Worm (Caenorhabditis elegans) whole organism, L1 larva: Measurements from ENCODE around the gene C35C5.9.

Experiments used
- C34B4.2 ChIP-seq: sonication (generic microtip); optimal IDR thresholded peaks from 2 replicates; lab custom pipeline; 2017; ENCODE audit warnings: mild to moderate bottlenecking, missing genetic modification characterization, missing compliant biosample characterization
- aha-1 ChIP-seq: fragments of 150-350 bp; optimal IDR thresholded peaks from 2 replicates; lab custom pipeline; 2014; ENCODE audit warnings: missing biosample characterization, missing genetic modification characterization
- aly-2 ChIP-seq: fragments of 150-350 bp; optimal IDR thresholded peaks from 2 replicates; lab custom pipeline; 2014; ENCODE audit warnings: missing biosample characterization, missing genetic modification characterization
- ama-1 ChIP-seq: fragments of 150-350 bp; optimal IDR thresholded peaks from 2 replicates; lab custom pipeline; 2014
- blmp-1 ChIP-seq: fragments of 150-350 bp; optimal IDR thresholded peaks from 2 replicates; lab custom pipeline; 2014; ENCODE audit warnings: missing biosample characterization, missing genetic modification characterization
- ceh-63 ChIP-seq: fragments of 200-800 bp; sonication (Bioruptor generic); optimal IDR thresholded peaks from 2 replicates; lab custom pipeline; 2018; ENCODE audit warnings: mild to moderate bottlenecking, missing genetic modification characterization, missing compliant biosample characterization
- ceh-88 ChIP-seq: fragments of 200-800 bp; sonication (Bioruptor generic); IDR thresholded peaks from 2 replicates; pipeline ENCODE4 v1.3.6; 2022; ENCODE audit warnings: missing genetic modification characterization, missing compliant biosample characterization
- ceh-90 ChIP-seq: sonication (generic microtip); optimal IDR thresholded peaks from 2 replicates; lab custom pipeline; 2016; ENCODE audit warnings: missing genetic modification characterization, missing compliant biosample characterization
- dpl-1 ChIP-seq, 3 experiments: fragments of 150-350 bp in 2 of 3; sonication (generic microtip) in 1 of 3; optimal IDR thresholded peaks; 2 replicates each; lab custom pipeline; 2014 to 2017; ENCODE audit warnings: missing biosample characterization in 3 of 3, missing genetic modification characterization in 3 of 3, missing genetic modification reagents in 3 of 3
- efl-1 ChIP-seq, 4 experiments: fragments of 150-350 bp; optimal IDR thresholded peaks in 3 of 4; peaks in 1 of 4; 1 replicate in 1 of 4; 2 replicates in 3 of 4; lab custom pipeline; 2014; ENCODE audit warnings: missing biosample characterization in 2 of 4, missing genetic modification characterization in 2 of 4, missing genetic modification reagents in 2 of 4
- efl-3 ChIP-seq: fragments of 200-800 bp; sonication (Bioruptor generic); optimal IDR thresholded peaks from 2 replicates; lab custom pipeline; 2018; ENCODE audit warnings: mild to moderate bottlenecking, missing genetic modification characterization, missing compliant biosample characterization
- elt-2 ChIP-seq: sonication (generic microtip); optimal IDR thresholded peaks from 2 replicates; lab custom pipeline; 2016; ENCODE audit warnings: missing genetic modification characterization, mild to moderate bottlenecking, inconsistent platforms, missing compliant biosample characterization, missing genetic modification reagents
- ets-5 ChIP-seq: fragments of 200-800 bp; sonication (Bioruptor generic); IDR thresholded peaks from 2 replicates; pipeline ENCODE4 v1.3.6; 2022; ENCODE audit warnings: missing genetic modification characterization, missing compliant biosample characterization
- fkh-8 ChIP-seq: sonication (generic microtip); optimal IDR thresholded peaks from 2 replicates; lab custom pipeline; 2016; ENCODE audit warnings: mild to moderate bottlenecking, missing genetic modification characterization, missing compliant biosample characterization
- isw-1 ChIP-seq: fragments of 200-800 bp; sonication (Bioruptor generic); IDR thresholded peaks from 2 replicates; pipeline ENCODE4 v1.3.6; 2022; ENCODE audit warnings: missing genetic modification characterization, missing compliant biosample characterization
- lin-13 ChIP-seq: fragments of 150-350 bp; optimal IDR thresholded peaks from 2 replicates; lab custom pipeline; 2014; ENCODE audit warnings: missing biosample characterization, missing genetic modification reagents, missing genetic modification characterization
- lin-14 ChIP-seq: fragments of 200-800 bp; sonication (Bioruptor generic); optimal IDR thresholded peaks from 2 replicates; lab custom pipeline; 2018; ENCODE audit warnings: mild to moderate bottlenecking, missing genetic modification characterization, moderate library complexity, missing compliant biosample characterization
- lin-35 ChIP-seq, 2 experiments: fragments of 150-350 bp; optimal IDR thresholded peaks; 2 replicates each; lab custom pipeline; 2014; ENCODE audit warnings: missing biosample characterization in 2 of 2, missing genetic modification characterization in 2 of 2, missing genetic modification reagents in 2 of 2
- lin-39 ChIP-seq: fragments of 150-350 bp; optimal IDR thresholded peaks from 2 replicates; lab custom pipeline; 2014; ENCODE audit warnings: missing biosample characterization, missing genetic modification reagents, missing genetic modification characterization
- mdl-1 ChIP-seq, 2 experiments: fragments of 150-350 bp; optimal IDR thresholded peaks; 2 replicates each; lab custom pipeline; 2014 to 2017; ENCODE audit warnings: missing biosample characterization in 2 of 2, missing genetic modification characterization in 2 of 2, inconsistent platforms in 1 of 2
- mep-1 ChIP-seq: fragments of 150-350 bp; optimal IDR thresholded peaks from 2 replicates; lab custom pipeline; 2014; ENCODE audit warnings: missing biosample characterization, missing genetic modification characterization
- nhr-11 ChIP-seq: fragments of 150-350 bp; optimal IDR thresholded peaks from 2 replicates; lab custom pipeline; 2014; ENCODE audit warnings: missing biosample characterization, missing genetic modification characterization
- nhr-20 ChIP-seq: sonication (generic microtip); optimal IDR thresholded peaks from 2 replicates; lab custom pipeline; 2016; ENCODE audit warnings: mild to moderate bottlenecking, missing genetic modification characterization, missing compliant biosample characterization
- nhr-237 ChIP-seq: fragments of 150-350 bp; optimal IDR thresholded peaks from 2 replicates; lab custom pipeline; 2014; ENCODE audit warnings: missing biosample characterization, missing genetic modification characterization
- nhr-71 ChIP-seq: sonication (generic microtip); optimal IDR thresholded peaks from 2 replicates; lab custom pipeline; 2016; ENCODE audit warnings: mild to moderate bottlenecking, missing genetic modification characterization, moderate library complexity, missing compliant biosample characterization
- nhr-84 ChIP-seq: sonication (generic microtip); optimal IDR thresholded peaks from 2 replicates; lab custom pipeline; 2017; ENCODE audit warnings: missing biosample characterization, missing genetic modification characterization
- nhr-85 ChIP-seq: sonication (generic microtip); peaks from one replicate; lab custom pipeline; 2016; ENCODE audit warnings: missing genetic modification characterization, inconsistent platforms, missing compliant biosample characterization
- pag-3 ChIP-seq: sonication (generic microtip); optimal IDR thresholded peaks from 2 replicates; lab custom pipeline; 2017; ENCODE audit warnings: missing genetic modification characterization, mild to moderate bottlenecking, missing compliant biosample characterization, antibody characterized with exemption, borderline replicate concordance; ENCODE audit not compliant: insufficient read depth
- pqm-1 ChIP-seq: sonication (generic microtip); optimal IDR thresholded peaks from 3 replicates; lab custom pipeline; 2017; ENCODE audit warnings: missing biosample characterization, missing genetic modification characterization
- skn-1 ChIP-seq: fragments of 150-350 bp; optimal IDR thresholded peaks from 2 replicates; lab custom pipeline; 2014; ENCODE audit warnings: missing biosample characterization, missing genetic modification characterization
- sptf-1 ChIP-seq: fragments of 150-350 bp; optimal IDR thresholded peaks from 2 replicates; lab custom pipeline; 2014; ENCODE audit warnings: missing biosample characterization, missing genetic modification characterization
- swsn-7 ChIP-seq: sonication (generic microtip); optimal IDR thresholded peaks from 2 replicates; lab custom pipeline; 2016; ENCODE audit warnings: missing genetic modification characterization, missing compliant biosample characterization
- tbx-2 ChIP-seq: sonication (generic microtip); optimal IDR thresholded peaks from 2 replicates; lab custom pipeline; 2016; ENCODE audit warnings: missing genetic modification characterization, missing compliant biosample characterization
- tlp-1 ChIP-seq: fragments of 150-350 bp; optimal IDR thresholded peaks from 2 replicates; lab custom pipeline; 2014; ENCODE audit warnings: missing biosample characterization, missing genetic modification characterization
- unc-86 ChIP-seq: sonication (generic microtip); optimal IDR thresholded peaks from 2 replicates; lab custom pipeline; 2016; ENCODE audit warnings: missing genetic modification characterization, missing compliant biosample characterization
- xbp-1 ChIP-seq: sonication (generic microtip); optimal IDR thresholded peaks from 2 replicates; lab custom pipeline; 2016; ENCODE audit warnings: missing genetic modification characterization, missing compliant biosample characterization
- zag-1 ChIP-seq: fragments of 150-350 bp; optimal IDR thresholded peaks from 2 replicates; lab custom pipeline; 2014; ENCODE audit warnings: missing biosample characterization, missing genetic modification characterization

C35C5.9 gene

ce11 chrX:11498871-11499270 lies 37.5 kb upstream of the C35C5.9 start:
- TF ChIP-seq unc-86 (tag; lab: Kevin White, UChicago) (no peak), elt-2 (tag; lab: Kevin White, UChicago) (peak; percentile 23)

ce11 chrX:11499738-11500137 lies 36.6 kb upstream of the C35C5.9 start, which contains the start of gene T25C12.3:
Gene T25C12.3 (minus strand): TSS chrX:11499999.
- peak; percentile 47 for TF ChIP-seq elt-2 (tag; lab: Kevin White, UChicago)
- no peak for TF ChIP-seq aly-2 (tag; lab: Kevin White, UChicago)
- TF ChIP-seq, all 84 proteins: peak for 1

- TF ChIP-seq lin-13 (GFP tag; lab: Kevin White, UChicago) (no peak), ceh-88 (no peak), lin-14 (GFP tag; lab: Kevin White, UChicago) (no peak), elt-2 (tag; lab: Kevin White, UChicago) (peak; percentile 34), ceh-63 (GFP tag; lab: Kevin White, UChicago) (no peak)
Measured at ce11 chrX:11500589-11500988, 35.8 kb upstream of the C35C5.9 start.

ce11 chrX:11501967-11502366 lies 34.4 kb upstream of the C35C5.9 start, which contains the start of gene F29G6.1:
Gene F29G6.1 (plus strand): TSS chrX:11502267.
- TF ChIP-seq nhr-85 (no peak), ama-1 (no peak)

- no peak for TF ChIP-seq tbx-2 (tag; lab: Kevin White, UChicago)
- TF ChIP-seq sptf-1 (tag; lab: Kevin White, UChicago): no peak
- TF ChIP-seq isw-1: no peak
- no peak for TF ChIP-seq aha-1 (tag; lab: Kevin White, UChicago)
- no peak for TF ChIP-seq zag-1 (tag; lab: Kevin White, UChicago)
- TF ChIP-seq nhr-71 (tag; lab: Kevin White, UChicago): no peak
- TF ChIP-seq nhr-11 (tag; lab: Kevin White, UChicago): no peak
- no peak for TF ChIP-seq nhr-20 (tag; lab: Kevin White, UChicago)
- no peak for TF ChIP-seq C34B4.2 (tag; lab: Kevin White, UChicago)
- TF ChIP-seq ceh-90: no peak
- no peak for TF ChIP-seq lin-39 (tag; lab: Kevin White, UChicago)
- no peak for TF ChIP-seq dpl-1 (GFP tag; optimal IDR thresholded peaks at IDR 0.05; lab: Kevin White, UChicago)
- no peak for TF ChIP-seq skn-1 (tag; lab: Kevin White, UChicago)
- TF ChIP-seq tlp-1 (tag; lab: Kevin White, UChicago): no peak
- TF ChIP-seq lin-35 (GFP tag; optimal IDR thresholded peaks at IDR 0.05; lab: Kevin White, UChicago): no peak
- TF ChIP-seq swsn-7 (tag; lab: Kevin White, UChicago): no peak
- TF ChIP-seq, all 84 proteins: peak for 0
Measured at ce11 chrX:11507836-11508235, 28.5 kb upstream of the C35C5.9 start.

ce11 chrX:11509547-11509946 lies 26.8 kb upstream of the C35C5.9 start:
- peak; percentile 80 for TF ChIP-seq elt-2 (tag; lab: Kevin White, UChicago)
- peak; percentile 18 for TF ChIP-seq lin-14 (GFP tag; lab: Kevin White, UChicago)
- peak; percentile 17 for TF ChIP-seq pqm-1 (tag; lab: Kevin White, UChicago)
- TF ChIP-seq lin-13 (GFP tag; lab: Kevin White, UChicago): no peak
- no peak for TF ChIP-seq efl-1 (optimal IDR thresholded peaks at IDR 0.05; lab: Kevin White, UChicago)
- TF ChIP-seq efl-1 (GFP tag; optimal IDR thresholded peaks at IDR 0.05 in 1 of 2; lab: Kevin White, UChicago): peak in 1 of 2 experiments; percentile 43
- TF ChIP-seq lin-35 (GFP tag; optimal IDR thresholded peaks at IDR 0.05; lab: Kevin White, UChicago): peak in 1 of 2 experiments; percentile 19
- no peak for TF ChIP-seq nhr-84

- TF ChIP-seq lin-35 (GFP tag; optimal IDR thresholded peaks at IDR 0.05; lab: Kevin White, UChicago) (no peak), blmp-1 (no peak), mep-1 (no peak), ceh-63 (GFP tag; lab: Kevin White, UChicago) (no peak), pqm-1 (tag; lab: Kevin White, UChicago) (no peak), fkh-8 (no peak), zag-1 (tag; lab: Kevin White, UChicago) (no peak), ets-5 (GFP tag; lab: Robert Waterston, UW) (no peak), nhr-11 (tag; lab: Kevin White, UChicago) (no peak), xbp-1 (tag; lab: Kevin White, UChicago) (no peak), lin-39 (tag; lab: Kevin White, UChicago) (no peak), pag-3 (no peak), aly-2 (tag; lab: Kevin White, UChicago) (no peak), efl-3 (GFP tag; lab: Kevin White, UChicago) (no peak), mdl-1 (tag; optimal IDR thresholded peaks at IDR 0.05; lab: Kevin White, UChicago) (no peak), nhr-237 (tag; lab: Kevin White, UChicago) (no peak)
Measured at ce11 chrX:11511231-11511630, 25.1 kb upstream of the C35C5.9 start, which contains the start of gene ccdc-149. Gene ccdc-149 (minus strand): TSS chrX:11511451.
